Fruit fly (Drosophila melanogaster) whole organism, embryonic: Measurements from ENCODE around the gene Nplp3.

Experiments
- CG16779 ChIP-seq: fragments of 200-800 bp; sonication (Bioruptor generic); IDR thresholded peaks from 2 replicates; pipeline ENCODE4 v1.3.6; 2022; ENCODE audit warnings: missing biosample characterization, missing genetic modification characterization
- CG18764 ChIP-seq: fragments of 200-800 bp; sonication (Bioruptor generic); optimal IDR thresholded peaks from 3 replicates; lab custom pipeline; 2016; ENCODE audit warnings: missing biosample characterization, missing genetic modification characterization
- CG2120 ChIP-seq: fragments of 200-800 bp; sonication (Bioruptor generic); optimal IDR thresholded peaks from 3 replicates; lab custom pipeline; 2016; ENCODE audit warnings: missing biosample characterization, missing genetic modification characterization
- CHES-1-like ChIP-seq: fragments of 200-800 bp; sonication (Bioruptor generic); optimal IDR thresholded peaks from 2 replicates; lab custom pipeline; 2016; ENCODE audit warnings: missing biosample characterization, missing genetic modification characterization
- ERR ChIP-seq: fragments of 200-800 bp; sonication (Bioruptor generic); optimal IDR thresholded peaks from 2 replicates; lab custom pipeline; 2016; ENCODE audit warnings: missing biosample characterization, missing genetic modification characterization
- Tbp ChIP-seq: fragments of >200 bp; optimal IDR thresholded peaks from 2 replicates; lab custom pipeline; 2018; ENCODE audit warnings: missing biosample characterization, missing genetic modification characterization
- psq ChIP-seq: fragments of 200-800 bp; sonication (Bioruptor generic); optimal IDR thresholded peaks from 2 replicates; lab custom pipeline; 2017; ENCODE audit warnings: missing biosample characterization, missing genetic modification characterization

DNA sequence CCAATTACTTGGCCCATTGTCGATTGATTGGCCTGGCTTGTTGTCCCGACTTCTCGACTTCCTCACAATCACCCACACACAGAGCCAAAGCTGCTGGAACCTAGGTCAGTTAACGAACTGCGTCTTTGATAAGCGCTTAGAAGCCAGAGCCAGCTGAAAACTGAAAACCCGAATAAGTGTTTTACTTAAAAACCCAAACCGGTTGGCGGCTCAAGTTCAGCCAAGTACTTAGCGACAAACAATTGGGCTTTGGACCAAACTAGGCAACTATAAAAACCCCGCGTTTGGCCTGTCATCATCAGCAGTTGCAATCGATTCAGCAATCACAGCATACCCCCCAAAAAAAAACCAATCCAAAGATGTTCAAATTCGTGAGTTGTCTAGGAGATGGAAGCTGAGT lies 5.5 kb downstream of the Nplp3 start, which contains the start of gene CG13059:
- TF ChIP-seq CHES-1-like (no peak), CG2120 (GFP tag; lab: Kevin White, UChicago) (no peak), CG18764 (GFP tag; lab: Kevin White, UChicago) (no peak), psq (GFP tag; lab: Kevin White, UChicago) (no peak), Tbp (GFP tag; lab: Kevin White, UChicago) (no peak), CG16779 (no peak), ERR (no peak)
